Worm (Caenorhabditis elegans): ENCODE data around the gene K12H4.7.

The K12H4.7 gene

DNA sequence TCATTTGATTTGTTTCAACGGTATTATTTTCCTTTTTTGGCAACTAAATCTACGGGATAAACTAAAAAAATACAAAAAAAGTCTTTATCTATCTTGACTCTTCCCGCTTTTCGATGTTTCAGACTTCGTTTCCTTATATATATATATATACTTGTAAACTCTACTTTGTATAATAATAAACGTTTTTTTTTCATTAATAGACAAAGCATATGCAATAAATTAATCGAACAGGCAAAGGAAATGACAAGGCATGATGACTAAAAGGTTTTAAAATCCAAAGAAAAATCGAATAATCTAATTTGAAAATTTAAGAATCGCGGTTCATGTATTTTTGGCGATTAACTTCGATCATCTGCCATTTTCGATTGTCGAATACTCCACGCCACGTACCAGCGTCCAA, 37.3 kb downstream of the K12H4.7 start:
- TF ChIP-seq ces-1 (GFP tag; optimal IDR thresholded peaks at IDR 0.05): no peak
- no peak for TF ChIP-seq lin-15B (tag; optimal IDR thresholded peaks at IDR 0.05)
- TF ChIP-seq nhr-42 (GFP tag; IDR thresholded peaks at IDR 0.05): no peak
- TF ChIP-seq ceh-82 (tag; optimal IDR thresholded peaks at IDR 0.05): no peak
- TF ChIP-seq nhr-76 (tag; optimal IDR thresholded peaks at IDR 0.05): no peak
- no peak for TF ChIP-seq vab-7 (GFP tag; IDR thresholded peaks at IDR 0.05)
- no peak for TF ChIP-seq lin-13 (GFP tag; optimal IDR thresholded peaks at IDR 0.05)
- no peak for TF ChIP-seq Y48G9A.11 (GFP tag; IDR thresholded peaks at IDR 0.05)
- TF ChIP-seq nhr-41 (GFP tag; IDR thresholded peaks at IDR 0.05): no peak
- no peak for TF ChIP-seq D1046.2 (GFP tag; IDR thresholded peaks at IDR 0.05)
- TF ChIP-seq ztf-11 (tag; optimal IDR thresholded peaks at IDR 0.05): no peak

DNA sequence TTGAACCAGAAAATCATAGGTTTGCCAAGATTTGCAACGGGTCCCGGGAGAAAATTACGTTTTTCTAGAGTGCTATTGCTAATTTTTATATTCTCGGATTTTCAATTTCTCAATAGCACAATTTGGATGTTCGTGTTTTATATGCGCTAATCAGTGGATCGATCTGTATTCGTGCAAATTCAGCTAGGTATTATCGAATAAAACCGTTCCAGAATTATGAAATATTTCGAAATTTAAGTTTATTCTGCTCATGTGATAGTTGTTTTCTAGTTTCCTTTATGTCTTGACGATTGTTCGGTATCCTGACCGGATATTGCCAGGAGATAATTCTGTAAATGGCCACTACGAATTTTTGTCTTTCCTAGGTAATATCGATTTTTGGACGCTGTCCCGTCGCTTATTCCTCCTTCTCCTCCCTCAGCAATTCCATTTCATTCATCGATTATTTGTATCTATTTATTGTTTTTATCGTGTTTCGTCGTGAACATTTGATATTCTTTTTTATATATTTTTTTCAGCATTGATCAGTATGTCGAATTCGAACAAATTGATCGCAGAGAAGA, 40.5 kb downstream of the K12H4.7 start, which contains the start of gene cit-1.2:
Gene cit-1.2, plus strand, starts transcription at position 513 of the 563 bp plus-strand sequence.
- TF ChIP-seq ctbp-1 (GFP tag; IDR thresholded peaks at IDR 0.05) (no peak), zip-2 (tag; optimal IDR thresholded peaks at IDR 0.05) (peak; percentile 51)

DNA sequence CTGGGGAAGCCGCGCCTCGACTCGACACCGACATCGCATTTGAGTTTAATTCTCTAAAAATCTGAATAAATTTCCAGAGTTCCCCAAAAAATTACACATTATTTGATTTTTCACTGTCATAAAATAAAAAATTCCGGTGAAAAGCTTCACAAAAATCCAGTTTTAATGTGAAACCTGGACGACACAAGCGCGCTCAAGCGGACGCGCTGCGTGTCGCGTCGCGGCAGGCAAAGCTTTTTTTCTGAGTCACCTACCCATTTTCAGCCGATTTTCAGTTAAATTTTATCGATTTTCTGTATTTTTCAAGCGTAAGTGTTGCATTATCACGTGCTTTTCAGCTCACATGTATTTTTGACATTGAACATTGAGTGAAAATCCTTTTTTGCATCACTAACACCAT, 41.1 kb downstream of the K12H4.7 start, which contains the start of gene cit-1.1:
Gene cit-1.1, minus strand, starts transcription at position 53 of the 400 bp plus-strand sequence.
- TF ChIP-seq mxl-3 (GFP tag; optimal IDR thresholded peaks at IDR 0.05) (no peak), dve-1 (tag; optimal IDR thresholded peaks at IDR 0.05; ENCODE audit: insufficient read depth) (no peak), mep-1 (tag; optimal IDR thresholded peaks at IDR 0.05) (no peak), T26A8.4 (GFP tag; IDR thresholded peaks at IDR 0.05) (no peak), vab-7 (GFP tag; IDR thresholded peaks at IDR 0.05) (no peak), nhr-77 (tag; optimal IDR thresholded peaks at IDR 0.05) (no peak), zag-1 (tag; optimal IDR thresholded peaks at IDR 0.05) (no peak), mxl-2 (GFP tag; conservative IDR thresholded peaks at IDR 0.05) (no peak), dpl-1 (GFP tag; optimal IDR thresholded peaks at IDR 0.05) (peak; percentile 37), dmd-9 (GFP tag; IDR thresholded peaks at IDR 0.05) (no peak), hmg-1.1 (GFP tag; IDR thresholded peaks at IDR 0.05) (no peak), madf-9 (GFP tag; conservative IDR thresholded peaks at IDR 0.05) (no peak), mdl-1 (tag; optimal IDR thresholded peaks at IDR 0.05) (no peak), tag-97 (GFP tag; IDR thresholded peaks at IDR 0.05) (no peak), F10B5.3 (tag; optimal IDR thresholded peaks at IDR 0.05) (no peak), lin-15B (tag; optimal IDR thresholded peaks at IDR 0.05) (no peak), pqm-1 (tag; optimal IDR thresholded peaks at IDR 0.05) (no peak), egl-43 (GFP tag; IDR thresholded peaks at IDR 0.05) (no peak), skn-1 (tag; optimal IDR thresholded peaks at IDR 0.05) (no peak), dmd-6 (GFP tag; IDR thresholded peaks at IDR 0.05) (no peak), F37D6.2 (tag; optimal IDR thresholded peaks at IDR 0.05) (no peak), lsy-2 (tag; optimal IDR thresholded peaks at IDR 0.05) (peak in 1 of 2 experiments; percentile 35), nhr-42 (GFP tag; IDR thresholded peaks at IDR 0.05) (no peak), lim-7 (GFP tag; IDR thresholded peaks at IDR 0.05) (no peak), Y5F2A.4 (GFP tag; optimal IDR thresholded peaks at IDR 0.05) (no peak), snpc-1.2 (GFP tag; IDR thresholded peaks at IDR 0.05) (no peak), unc-62 (GFP tag; optimal IDR thresholded peaks at IDR 0.05 in 1 of 2) (no peak), unc-62 (tag; optimal IDR thresholded peaks at IDR 0.05) (no peak), lin-38 (GFP tag; IDR thresholded peaks at IDR 0.05) (peak; percentile 81), jun-1 (tag; optimal IDR thresholded peaks at IDR 0.05) (no peak), rbr-2 (tag; optimal IDR thresholded peaks at IDR 0.05) (no peak), daf-16 (GFP tag; optimal IDR thresholded peaks at IDR 0.05) (no peak), daf-16 (tag; optimal IDR thresholded peaks at IDR 0.05) (no peak), aha-1 (tag) (peak; percentile 92), R02D3.7 (tag; optimal IDR thresholded peaks at IDR 0.05) (no peak)

Data from whole organism, L4 larva.